Fruit fly (Drosophila melanogaster) whole organism, embryonic: ENCODE measurements around the gene CG1896.

Experiments
- Blimp-1 ChIP-seq: fragments of 200-800 bp; sonication (Bioruptor generic); optimal IDR thresholded peaks from 3 replicates; lab custom pipeline; 2018; ENCODE audit warnings: missing biosample characterization, missing genetic modification characterization, mild to moderate bottlenecking, moderate library complexity, missing genetic modification reagents
- CG10654 ChIP-seq: fragments of 200-800 bp; sonication (Bioruptor generic); optimal IDR thresholded peaks from 2 replicates; lab custom pipeline; 2016; ENCODE audit warnings: missing biosample characterization, missing genetic modification characterization
- CG10959 ChIP-seq: fragments of 200-800 bp; sonication (Bioruptor generic); IDR thresholded peaks from 2 replicates; pipeline ENCODE4 v1.3.6; 2022; ENCODE audit warnings: missing biosample characterization, missing genetic modification characterization
- CG13624 ChIP-seq: fragments of 200-800 bp; sonication (Bioruptor generic); optimal IDR thresholded peaks from 2 replicates; lab custom pipeline; 2016; ENCODE audit warnings: missing biosample characterization, missing genetic modification characterization
- CG14860 ChIP-seq: fragments of 200-800 bp; sonication (Bioruptor generic); IDR thresholded peaks from 3 replicates; pipeline ENCODE4 v1.3.6; 2022; ENCODE audit warnings: missing biosample characterization, missing genetic modification characterization; ENCODE audit not compliant: partially characterized antibody
- CG15601 ChIP-seq: fragments of 200-800 bp; sonication (Bioruptor generic); optimal IDR thresholded peaks from 3 replicates; lab custom pipeline; 2019; ENCODE audit warnings: missing biosample characterization, mild to moderate bottlenecking, missing genetic modification characterization, moderate library complexity
- CG17612 ChIP-seq: fragments of 200-800 bp; sonication (Bioruptor generic); IDR thresholded peaks from 2 replicates; pipeline ENCODE4 v1.3.6; 2022; ENCODE audit warnings: missing biosample characterization, missing genetic modification characterization
- CG18599 ChIP-seq: fragments of 200-800 bp; sonication (Bioruptor generic); optimal IDR thresholded peaks from 3 replicates; lab custom pipeline; 2017; ENCODE audit warnings: missing biosample characterization, missing genetic modification characterization, mild to moderate bottlenecking, moderate library complexity, missing genetic modification reagents
- CG31224 ChIP-seq: fragments of 200-800 bp; sonication (Bioruptor generic); IDR thresholded peaks from 2 replicates; pipeline ENCODE4 v1.3.6; 2022; ENCODE audit warnings: missing biosample characterization, missing genetic modification characterization
- CG32772 ChIP-seq: fragments of 200-800 bp; sonication (Bioruptor generic); IDR thresholded peaks from 2 replicates; pipeline ENCODE4 v1.3.6; 2022; ENCODE audit warnings: missing biosample characterization, missing genetic modification characterization
- CG3995 ChIP-seq: fragments of 200-800 bp; sonication (Bioruptor generic); optimal IDR thresholded peaks from 3 replicates; lab custom pipeline; 2016; ENCODE audit warnings: missing biosample characterization, missing genetic modification characterization
- CG8089 ChIP-seq: fragments of 200-800 bp; sonication (Bioruptor generic); optimal IDR thresholded peaks from 3 replicates; lab custom pipeline; 2016; ENCODE audit warnings: missing biosample characterization, missing genetic modification characterization
- CG8924 ChIP-seq: fragments of 200-800 bp; optimal IDR thresholded peaks from 3 replicates; lab custom pipeline; 2019; ENCODE audit warnings: missing biosample characterization, mild to moderate bottlenecking, missing genetic modification characterization, moderate library complexity
- Chrac-16 ChIP-seq: fragments of 200-800 bp; sonication (Bioruptor generic); optimal IDR thresholded peaks from 3 replicates; lab custom pipeline; 2016; ENCODE audit warnings: missing biosample characterization, missing genetic modification characterization
- CkIIα-i1 ChIP-seq: fragments of 200-800 bp; sonication (Bioruptor generic); IDR thresholded peaks from 2 replicates; pipeline ENCODE4 v1.3.6; 2022; ENCODE audit warnings: missing biosample characterization, missing genetic modification characterization
- Deaf1 ChIP-seq: fragments of 200-800 bp; optimal IDR thresholded peaks from 3 replicates; lab custom pipeline; 2019; ENCODE audit warnings: missing biosample characterization, mild to moderate bottlenecking, missing genetic modification characterization, moderate library complexity
- Dref ChIP-seq: fragments of 200-800 bp; sonication (Bioruptor generic); IDR thresholded peaks from 2 replicates; pipeline ENCODE4 v1.3.6; 2022; ENCODE audit warnings: missing biosample characterization, missing genetic modification characterization
- ERR ChIP-seq: fragments of 200-800 bp; sonication (Bioruptor generic); optimal IDR thresholded peaks from 2 replicates; lab custom pipeline; 2016; ENCODE audit warnings: missing biosample characterization, missing genetic modification characterization
- Elba2 ChIP-seq: fragments of 200-800 bp; sonication (Bioruptor generic); optimal IDR thresholded peaks from 3 replicates; lab custom pipeline; 2016; ENCODE audit warnings: missing biosample characterization, missing genetic modification characterization
- Fer2 ChIP-seq: fragments of 200-800 bp; sonication (Bioruptor generic); optimal IDR thresholded peaks from 2 replicates; lab custom pipeline; 2018; ENCODE audit warnings: missing biosample characterization, mild to moderate bottlenecking, missing genetic modification characterization, moderate library complexity
- H15 ChIP-seq: fragments of 200-800 bp; sonication (Bioruptor generic); IDR thresholded peaks from 3 replicates; pipeline ENCODE4 v1.3.6; 2022; ENCODE audit warnings: missing biosample characterization, missing genetic modification characterization
- Hr78 ChIP-seq, 2 experiments: fragments of 200-800 bp in 1 of 2; fragments of >200 bp in 1 of 2; sonication (Bioruptor generic) in 1 of 2; optimal IDR thresholded peaks; 2 replicates each; lab custom pipeline; 2017 to 2019; ENCODE audit warnings: missing biosample characterization in 2 of 2, missing genetic modification characterization in 2 of 2, mild to moderate bottlenecking in 1 of 2, moderate library complexity in 1 of 2
- Rx ChIP-seq: fragments of 200-800 bp; sonication (Bioruptor generic); IDR thresholded peaks from 2 replicates; pipeline ENCODE4 v1.3.6; 2022; ENCODE audit warnings: missing biosample characterization, missing genetic modification characterization
- Tbp ChIP-seq: fragments of >200 bp; optimal IDR thresholded peaks from 2 replicates; lab custom pipeline; 2018; ENCODE audit warnings: missing biosample characterization, missing genetic modification characterization
- YL-1 ChIP-seq: fragments of 200-800 bp; sonication (Bioruptor generic); optimal IDR thresholded peaks from 3 replicates; lab custom pipeline; 2017; ENCODE audit warnings: missing biosample characterization, mild to moderate bottlenecking, missing genetic modification characterization
- ara ChIP-seq: fragments of 200-800 bp; sonication (Bioruptor generic); IDR thresholded peaks from 2 replicates; pipeline ENCODE4 v1.3.6; 2022; ENCODE audit warnings: missing biosample characterization, missing genetic modification characterization
- bsh ChIP-seq, 2 experiments: fragments of 200-800 bp; sonication (Bioruptor generic); optimal IDR thresholded peaks; 2 replicates each; lab custom pipeline; 2017 to 2018; ENCODE audit warnings: mild to moderate bottlenecking in 2 of 2, missing biosample characterization in 2 of 2, missing genetic modification characterization in 2 of 2, moderate library complexity in 1 of 2
- chif ChIP-seq, 2 experiments: fragments of 200-800 bp; sonication (Bioruptor generic); optimal IDR thresholded peaks; 3 replicates each; lab custom pipeline; 2016; ENCODE audit warnings: missing biosample characterization in 2 of 2, missing genetic modification characterization in 2 of 2
- croc ChIP-seq: fragments of 200-800 bp; sonication (Bioruptor generic); conservative IDR thresholded peaks from 3 replicates; pipeline ENCODE4 v1.3.6; 2022; ENCODE audit warnings: missing biosample characterization, missing genetic modification characterization
- crol ChIP-seq: fragments of 200-800 bp; sonication (Bioruptor generic); IDR thresholded peaks from 2 replicates; pipeline ENCODE4 v1.3.6; 2022; ENCODE audit warnings: missing biosample characterization, missing genetic modification characterization
- crp ChIP-seq, 2 experiments: fragments of 200-800 bp; sonication (Bioruptor generic); optimal IDR thresholded peaks; 2 replicates in 1 of 2; 3 replicates in 1 of 2; lab custom pipeline; 2017; ENCODE audit warnings: missing biosample characterization in 2 of 2, missing genetic modification characterization in 2 of 2, mild to moderate bottlenecking in 1 of 2, moderate library complexity in 1 of 2
- dmrt11E ChIP-seq: fragments of 200-800 bp; sonication (Bioruptor generic); optimal IDR thresholded peaks from 3 replicates; lab custom pipeline; 2018; ENCODE audit warnings: missing biosample characterization, mild to moderate bottlenecking, missing genetic modification characterization, moderate library complexity
- dysf ChIP-seq: fragments of 200-800 bp; sonication (Bioruptor generic); IDR thresholded peaks from 3 replicates; pipeline ENCODE4 v1.3.6; 2022; ENCODE audit warnings: missing biosample characterization, missing genetic modification characterization
- esg ChIP-seq: fragments of 200-800 bp; sonication (Bioruptor generic); conservative IDR thresholded peaks from 2 replicates; pipeline ENCODE4 v1.3.6; 2022; ENCODE audit warnings: missing biosample characterization, missing genetic modification characterization
- fd96Cb ChIP-seq: fragments of 200-800 bp; sonication (Bioruptor generic); optimal IDR thresholded peaks from 2 replicates; lab custom pipeline; 2018; ENCODE audit warnings: missing biosample characterization, mild to moderate bottlenecking, missing genetic modification characterization, moderate library complexity
- gcm ChIP-seq: fragments of 200-800 bp; sonication (Bioruptor generic); optimal IDR thresholded peaks from 2 replicates; lab custom pipeline; 2019; ENCODE audit warnings: missing biosample characterization, mild to moderate bottlenecking, missing genetic modification characterization, moderate library complexity
- gem ChIP-seq: fragments of 200-800 bp; sonication (Bioruptor generic); optimal IDR thresholded peaks from 2 replicates; lab custom pipeline; 2019; ENCODE audit warnings: missing biosample characterization, mild to moderate bottlenecking, missing genetic modification characterization, moderate library complexity
- gro ChIP-seq: fragments of 200-800 bp; sonication (Bioruptor generic); optimal IDR thresholded peaks from 2 replicates; lab custom pipeline; 2016; ENCODE audit warnings: missing biosample characterization, missing genetic modification characterization
- h ChIP-seq: fragments of >200 bp; optimal IDR thresholded peaks from 2 replicates; lab custom pipeline; 2017
- lilli ChIP-seq: fragments of 200-800 bp; sonication (Bioruptor generic); optimal IDR thresholded peaks from 3 replicates; lab custom pipeline; 2016; ENCODE audit warnings: missing biosample characterization, missing genetic modification characterization
- lmd ChIP-seq: fragments of 200-800 bp; sonication (Bioruptor generic); IDR thresholded peaks from 2 replicates; pipeline ENCODE4 v1.3.6; 2022; ENCODE audit warnings: missing biosample characterization, missing genetic modification characterization
- psq ChIP-seq: fragments of 200-800 bp; sonication (Bioruptor generic); optimal IDR thresholded peaks from 2 replicates; lab custom pipeline; 2017; ENCODE audit warnings: missing biosample characterization, missing genetic modification characterization
- slbo ChIP-seq: fragments of 200-800 bp; sonication (Bioruptor generic); IDR thresholded peaks from 2 replicates; pipeline ENCODE4 v1.3.6; 2022; ENCODE audit warnings: missing biosample characterization, missing genetic modification characterization
- sob ChIP-seq: fragments of 200-800 bp; sonication (Bioruptor generic); IDR thresholded peaks from 2 replicates; pipeline ENCODE4 v1.3.6; 2022; ENCODE audit warnings: missing biosample characterization, missing genetic modification characterization
- ssp ChIP-seq: fragments of 200-800 bp; sonication (Bioruptor generic); IDR thresholded peaks from 2 replicates; pipeline ENCODE4 v1.3.6; 2022; ENCODE audit warnings: missing biosample characterization, missing genetic modification characterization
- tio ChIP-seq: fragments of 200-800 bp; sonication (Bioruptor generic); optimal IDR thresholded peaks from 2 replicates; lab custom pipeline; 2017; ENCODE audit warnings: missing biosample characterization, missing genetic modification characterization, inconsistent platforms
- tup ChIP-seq: fragments of 200-800 bp; sonication (Bioruptor generic); optimal IDR thresholded peaks from 2 replicates; lab custom pipeline; 2016; ENCODE audit warnings: missing biosample characterization, mild to moderate bottlenecking, missing genetic modification characterization, moderate library complexity
- unpg ChIP-seq: fragments of 200-800 bp; sonication (Bioruptor generic); optimal IDR thresholded peaks from 3 replicates; lab custom pipeline; 2018; ENCODE audit warnings: missing biosample characterization, mild to moderate bottlenecking, missing genetic modification characterization, moderate library complexity
- wdn ChIP-seq: fragments of 200-800 bp; sonication (Bioruptor generic); IDR thresholded peaks from 2 replicates; pipeline ENCODE4 v1.3.6; 2022; ENCODE audit warnings: missing biosample characterization, missing genetic modification characterization
- zen2 ChIP-seq: fragments of 200-800 bp; sonication (Bioruptor generic); IDR thresholded peaks from 3 replicates; pipeline ENCODE4 v1.3.6; 2022; ENCODE audit warnings: missing biosample characterization, missing genetic modification characterization; ENCODE audit not compliant: partially characterized antibody

Gene CG1896

dm6 chr3R:31724580-31725320 lies 19.3 kb upstream of the CG1896 start (continued):
- peak; percentile 97 for TF ChIP-seq Deaf1
- no peak for TF ChIP-seq h (lab: Kevin White, UChicago)
- no peak for TF ChIP-seq unpg
- TF ChIP-seq Chrac-16 (GFP tag; lab: Kevin White, UChicago) = no peak
- peak; percentile 39 for TF ChIP-seq gem (tag; lab: Kevin White, UChicago)
- no peak for TF ChIP-seq Elba2 (GFP tag; lab: Kevin White, UChicago)
- peak; percentile 8 for TF ChIP-seq lilli (GFP tag; lab: Kevin White, UChicago)
- TF ChIP-seq Fer2 (tag; lab: Kevin White, UChicago) = no peak
- no peak for TF ChIP-seq crp (GFP tag; optimal IDR thresholded peaks at IDR 0.05; lab: Kevin White, UChicago)
- no peak for TF ChIP-seq Tbp (GFP tag; lab: Kevin White, UChicago)
- no peak for TF ChIP-seq dmrt11E (tag; lab: Kevin White, UChicago)
- TF ChIP-seq gro = no peak
- TF ChIP-seq psq (GFP tag; lab: Kevin White, UChicago) = no peak
- no peak for TF ChIP-seq Rx
- TF ChIP-seq dysf (GFP tag; lab: Robert Waterston, UW) = 0 out of 3 replicates have a peak, but pooled peaks have one; percentile 23
- TF ChIP-seq ssp (GFP tag; lab: Robert Waterston, UW) = no peak
- TF ChIP-seq CG8089 (GFP tag; lab: Kevin White, UChicago) = no peak
- no peak for TF ChIP-seq Dref (GFP tag; lab: Robert Waterston, UW)
- TF ChIP-seq H15 (GFP tag; lab: Robert Waterston, UW) = no peak
- TF ChIP-seq bsh (GFP tag; optimal IDR thresholded peaks at IDR 0.05; lab: Kevin White, UChicago) = peak in 1 of 2 experiments; percentile 37
- TF ChIP-seq CG14860 (GFP tag; lab: Robert Waterston, UW) = no peak
- no peak for TF ChIP-seq croc
- no peak for TF ChIP-seq CG31224
- no peak for TF ChIP-seq YL-1
- TF ChIP-seq Hr78 (GFP tag; optimal IDR thresholded peaks at IDR 0.05; lab: Kevin White, UChicago) = peak in 1 of 2 experiments; percentile 54
- TF ChIP-seq lmd (GFP tag; lab: Robert Waterston, UW) = no peak
- TF ChIP-seq tup (GFP tag; lab: Kevin White, UChicago) = no peak
- peak; percentile 45; the same call in 1 of the 3 replicates for TF ChIP-seq zen2 (GFP tag; lab: Robert Waterston, UW)
- no peak for TF ChIP-seq CkIIα-i1
- TF ChIP-seq CG13624 (GFP tag; lab: Kevin White, UChicago) = no peak
- peak; percentile 89 for TF ChIP-seq crol (GFP tag; lab: Robert Waterston, UW)
- no peak for TF ChIP-seq CG10959 (GFP tag; lab: Robert Waterston, UW)
- no peak for TF ChIP-seq ERR (GFP tag; lab: Kevin White, UChicago)
- TF ChIP-seq tio (GFP tag; lab: Kevin White, UChicago) = no peak
- TF ChIP-seq wdn (GFP tag; lab: Robert Waterston, UW) = no peak
- no peak for TF ChIP-seq chif (GFP tag; optimal IDR thresholded peaks at IDR 0.05; lab: Kevin White, UChicago)
- no peak for TF ChIP-seq CG3995 (GFP tag; lab: Kevin White, UChicago)
- no peak for TF ChIP-seq CG17612 (GFP tag; lab: Robert Waterston, UW)
- no peak for TF ChIP-seq CG8924
- no peak for TF ChIP-seq sob (GFP tag; lab: Robert Waterston, UW)
- peak; percentile 53; the same call in 1 of the 2 replicates for TF ChIP-seq ara (GFP tag; lab: Robert Waterston, UW)
- TF ChIP-seq CG32772 (GFP tag; lab: Robert Waterston, UW) = no peak
- no peak for TF ChIP-seq CG15601 (tag; lab: Kevin White, UChicago)
- no peak for TF ChIP-seq slbo
- no peak for TF ChIP-seq CG10654 (GFP tag; lab: Kevin White, UChicago)
- TF ChIP-seq Blimp-1 = no peak
- no peak for TF ChIP-seq esg (GFP tag; lab: Robert Waterston, UW)
- no peak for TF ChIP-seq fd96Cb
- peak; percentile 29 for TF ChIP-seq CG18599
- TF ChIP-seq gcm (GFP tag; lab: Kevin White, UChicago) = no peak
